Worm (Caenorhabditis elegans): ENCODE data around the gene srt-7.

DNA sequence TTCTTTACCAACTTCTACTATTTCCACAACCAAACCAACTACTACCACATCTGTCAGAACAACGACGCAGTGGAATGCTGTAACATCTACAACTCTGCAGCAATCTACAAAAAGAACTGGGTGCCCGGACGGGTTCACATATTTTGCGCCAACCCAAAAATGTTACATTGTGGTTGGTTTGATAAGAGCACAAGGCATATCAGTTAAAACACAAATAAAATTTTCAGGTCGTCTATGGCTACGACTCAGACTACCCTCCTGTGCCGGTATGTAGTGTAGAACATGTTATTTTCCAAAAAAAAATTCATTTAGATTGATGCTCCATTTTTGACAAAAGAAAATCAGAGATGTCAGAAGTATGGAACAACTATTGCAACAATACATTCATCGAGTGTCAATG, 37.6 kb downstream of the srt-7 start:
- no peak for TF ChIP-seq tbx-37 (GFP tag; conservative IDR thresholded peaks at IDR 0.05)
- no peak for TF ChIP-seq scrt-1 (GFP tag; IDR thresholded peaks at IDR 0.05)
- no peak for TF ChIP-seq tbx-11 (GFP tag; IDR thresholded peaks at IDR 0.05)
- TF ChIP-seq aly-1 (tag; optimal IDR thresholded peaks at IDR 0.05): no peak
- TF ChIP-seq tra-4 (tag; optimal IDR thresholded peaks at IDR 0.05): no peak
- no peak for TF ChIP-seq ceh-13 (GFP tag; optimal IDR thresholded peaks at IDR 0.05)
- TF ChIP-seq ama-1 (optimal IDR thresholded peaks at IDR 0.05): no peak
- no peak for TF ChIP-seq hnd-1 (tag; optimal IDR thresholded peaks at IDR 0.05)
- no peak for TF ChIP-seq F13C5.2 (tag; optimal IDR thresholded peaks at IDR 0.05)
- TF ChIP-seq hmbx-1 (tag; optimal IDR thresholded peaks at IDR 0.05): no peak
- TF ChIP-seq sea-1 (GFP tag; conservative IDR thresholded peaks at IDR 0.05): no peak
- no peak for TF ChIP-seq flt-1 (GFP tag; IDR thresholded peaks at IDR 0.05)
- no peak for TF ChIP-seq pes-1 (GFP tag; IDR thresholded peaks at IDR 0.05)
- TF ChIP-seq ceh-36 (tag; optimal IDR thresholded peaks at IDR 0.05): no peak
